Worm (Caenorhabditis elegans): ENCODE data around the gene R07C3.13.

DNA sequence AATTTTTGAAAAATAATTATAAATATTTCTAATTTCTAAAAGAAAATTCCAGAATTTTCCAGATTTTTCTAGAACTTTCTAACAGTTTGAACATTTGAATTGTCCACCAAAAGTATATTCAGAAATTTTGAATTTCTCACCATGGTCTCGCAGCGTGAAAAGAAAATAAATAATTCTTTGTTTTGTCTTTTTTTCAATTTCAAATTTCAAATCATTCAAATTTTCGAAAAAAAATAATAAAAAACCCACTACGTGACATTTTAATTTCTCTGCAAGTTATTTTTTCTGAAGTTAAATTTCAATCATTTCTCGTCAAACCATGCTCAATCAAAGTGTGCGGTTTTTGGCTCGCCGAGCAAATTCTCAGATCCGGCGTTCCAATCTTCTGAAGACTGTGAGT lies 5.5 kb upstream of the R07C3.13 start, which contains the start of gene acs-15:
- TF ChIP-seq ref-1 (GFP tag; conservative IDR thresholded peaks at IDR 0.05) = no peak
- no peak for TF ChIP-seq med-1 (GFP tag; optimal IDR thresholded peaks at IDR 0.05; ENCODE audit: insufficient read depth)

Measured in whole organism, midembryonic.